Fruit fly (Drosophila melanogaster): ENCODE data around the gene mael.
A peak's percentile ranks its signal among the peaks of the same experiment; 100 is the strongest.

mael gene

DNA sequence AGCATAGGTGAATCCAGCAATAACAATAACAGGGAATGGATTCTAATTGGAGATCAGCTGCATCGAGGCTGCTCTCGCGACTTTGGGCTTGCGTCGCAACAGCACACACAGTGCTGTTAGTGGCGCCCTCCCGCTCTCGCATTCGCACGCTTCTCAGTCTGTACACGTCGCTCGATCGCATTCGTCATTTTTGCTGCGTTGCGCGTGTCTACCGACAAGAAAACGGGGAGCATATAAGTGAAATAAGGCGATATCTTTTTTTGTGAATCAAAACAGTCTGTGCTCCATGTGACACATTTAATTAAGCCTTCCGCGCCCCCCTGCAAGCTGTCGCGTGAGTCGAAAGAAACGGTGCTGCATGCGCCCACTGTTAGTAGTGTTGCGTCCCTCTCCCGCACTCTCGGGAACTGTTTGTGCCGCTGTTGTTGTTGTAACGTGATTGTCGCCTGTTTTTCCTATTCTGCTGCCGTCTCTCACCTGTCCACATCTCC, 52.4 kb downstream of the mael start (continued):
- no peak for TF ChIP-seq Ravus (GFP tag; IDR thresholded peaks at IDR 0.05)
- no peak for TF ChIP-seq usp (GFP tag; optimal IDR thresholded peaks at IDR 0.05)
- TF ChIP-seq hbn (GFP tag; IDR thresholded peaks at IDR 0.05; ENCODE audit: partially characterized antibody) = no peak
- TF ChIP-seq lola (GFP tag; optimal IDR thresholded peaks at IDR 0.05) = no peak
- TF ChIP-seq CG12219 (GFP tag; optimal IDR thresholded peaks at IDR 0.05) = no peak
- no peak for TF ChIP-seq ato (GFP tag; IDR thresholded peaks at IDR 0.05; ENCODE audit: partially characterized antibody)
- no peak for TF ChIP-seq ci (GFP tag; IDR thresholded peaks at IDR 0.05)
- TF ChIP-seq eve (GFP tag; optimal IDR thresholded peaks at IDR 0.05) = no peak
- no peak for TF ChIP-seq gfzf (GFP tag; optimal IDR thresholded peaks at IDR 0.05)
- no peak for TF ChIP-seq gcm (GFP tag; optimal IDR thresholded peaks at IDR 0.05)
- no peak for TF ChIP-seq CG10321 (GFP tag; IDR thresholded peaks at IDR 0.05)
- TF ChIP-seq Dip2 (GFP tag; IDR thresholded peaks at IDR 0.05) = no peak
- peak; percentile 84 for TF ChIP-seq Jarid2 (GFP tag; optimal IDR thresholded peaks at IDR 0.05)
- no peak for TF ChIP-seq CG9797 (GFP tag; optimal IDR thresholded peaks at IDR 0.05)
- TF ChIP-seq fu2 (GFP tag; optimal IDR thresholded peaks at IDR 0.05) = no peak
- no peak for TF ChIP-seq C15 (GFP tag; IDR thresholded peaks at IDR 0.05)
- no peak for TF ChIP-seq lilli (GFP tag; optimal IDR thresholded peaks at IDR 0.05)
- TF ChIP-seq ash1 (GFP tag; optimal IDR thresholded peaks at IDR 0.05) = no peak
- no peak for TF ChIP-seq TFAM (GFP tag; optimal IDR thresholded peaks at IDR 0.05)
- no peak for TF ChIP-seq fd3F (GFP tag; optimal IDR thresholded peaks at IDR 0.05)
- no peak for TF ChIP-seq CG9215 (GFP tag; IDR thresholded peaks at IDR 0.05)
- no peak for TF ChIP-seq CG16815 (GFP tag; optimal IDR thresholded peaks at IDR 0.05)
- no peak for TF ChIP-seq zen (tag; optimal IDR thresholded peaks at IDR 0.05)
- no peak for TF ChIP-seq CkIIα-i1 (GFP tag; IDR thresholded peaks at IDR 0.05)
- TF ChIP-seq dati (GFP tag; IDR thresholded peaks at IDR 0.05) = no peak
- peak; percentile 73 for TF ChIP-seq kni (GFP tag; optimal IDR thresholded peaks at IDR 0.05)
- TF ChIP-seq Nf-YC (tag; optimal IDR thresholded peaks at IDR 0.05) = no peak
- no peak for TF ChIP-seq ftz-f1 (GFP tag; optimal IDR thresholded peaks at IDR 0.05)
- TF ChIP-seq CG11723 (GFP tag; optimal IDR thresholded peaks at IDR 0.05) = no peak
- no peak for TF ChIP-seq tap (tag; optimal IDR thresholded peaks at IDR 0.05)
- TF ChIP-seq Hand (GFP tag; optimal IDR thresholded peaks at IDR 0.05) = no peak
- TF ChIP-seq Gug (GFP tag; IDR thresholded peaks at IDR 0.05) = no peak
- TF ChIP-seq Blimp-1 (GFP tag; optimal IDR thresholded peaks at IDR 0.05) = no peak
- peak; percentile 71 for TF ChIP-seq CG1832 (GFP tag; optimal IDR thresholded peaks at IDR 0.05)
- TF ChIP-seq B-H1 (GFP tag; IDR thresholded peaks at IDR 0.05) = no peak
- TF ChIP-seq CG3995 (GFP tag; optimal IDR thresholded peaks at IDR 0.05) = no peak
- TF ChIP-seq CG15011 (GFP tag; optimal IDR thresholded peaks at IDR 0.05) = no peak
- TF ChIP-seq Abd-B (GFP tag; optimal IDR thresholded peaks at IDR 0.05) = no peak
- no peak for TF ChIP-seq HmgD (GFP tag; optimal IDR thresholded peaks at IDR 0.05)
- no peak for TF ChIP-seq shn (GFP tag; optimal IDR thresholded peaks at IDR 0.05)
- TF ChIP-seq Dfd (GFP tag; optimal IDR thresholded peaks at IDR 0.05) = no peak
- no peak for TF ChIP-seq Dip3 (GFP tag; optimal IDR thresholded peaks at IDR 0.05)
- TF ChIP-seq cad (GFP tag; optimal IDR thresholded peaks at IDR 0.05) = no peak
- no peak for TF ChIP-seq CG2875 (GFP tag; optimal IDR thresholded peaks at IDR 0.05)
- no peak for TF ChIP-seq esg (GFP tag; conservative IDR thresholded peaks at IDR 0.05)
- TF ChIP-seq Rfx (GFP tag; IDR thresholded peaks at IDR 0.05) = no peak
- no peak for TF ChIP-seq CG14860 (GFP tag; IDR thresholded peaks at IDR 0.05; ENCODE audit: partially characterized antibody)
- TF ChIP-seq CG1602 (GFP tag; optimal IDR thresholded peaks at IDR 0.05) = no peak
- peak; percentile 92 for TF ChIP-seq cwo (GFP tag; optimal IDR thresholded peaks at IDR 0.05)
- no peak for TF ChIP-seq wor (GFP tag; IDR thresholded peaks at IDR 0.05)
- TF ChIP-seq Rx (GFP tag; IDR thresholded peaks at IDR 0.05) = no peak

All from whole organism, embryonic.